Worm (Caenorhabditis elegans) whole organism, midembryonic: ENCODE data around the gene sri-4.

Experiments
- T22C8.4 ChIP-seq: fragments of 200-800 bp; sonication (Bioruptor generic); IDR thresholded peaks from 2 replicates; pipeline ENCODE4 v1.3.6; 2022; ENCODE audit warnings: missing genetic modification characterization, missing compliant biosample characterization
- flt-1 ChIP-seq: fragments of 200-800 bp; sonication (Bioruptor generic); IDR thresholded peaks from 2 replicates; pipeline ENCODE4 v1.3.6; 2022; ENCODE audit warnings: missing genetic modification characterization, missing compliant biosample characterization

- TF ChIP-seq T22C8.4 (GFP tag; lab: Robert Waterston, UW) (no peak), flt-1 (GFP tag; lab: Robert Waterston, UW) (no peak)
Observed at ce11 chrV:741820-742219, 6.3 kb upstream of the sri-4 start, which contains the start of gene C05E4.7.
